Fruit fly (Drosophila melanogaster) whole organism, prepupa: ENCODE results near the gene Baldspot.

ENCODE experiments used
- Blimp-1 ChIP-seq: fragments of 200-800 bp; sonication (Bioruptor generic); optimal IDR thresholded peaks from 3 replicates; lab custom pipeline; 2017; ENCODE audit warnings: missing biosample characterization, missing genetic modification characterization, mild to moderate bottlenecking, moderate library complexity, missing genetic modification reagents
- CG10631 ChIP-seq: fragments of 200-800 bp; sonication (Bioruptor generic); optimal IDR thresholded peaks from 2 replicates; lab custom pipeline; 2016; ENCODE audit warnings: missing biosample characterization, missing genetic modification characterization
- CG11294 ChIP-seq: fragments of 200-800 bp; sonication (Bioruptor generic); IDR thresholded peaks from 2 replicates; pipeline ENCODE4 v1.3.6; 2022; ENCODE audit warnings: missing biosample characterization, missing genetic modification characterization
- CG1621 ChIP-seq: fragments of 200-800 bp; sonication (Bioruptor generic); optimal IDR thresholded peaks from 3 replicates; lab custom pipeline; 2018; ENCODE audit warnings: missing biosample characterization, mild to moderate bottlenecking, missing genetic modification characterization
- CG3032 ChIP-seq: fragments of 200-800 bp; optimal IDR thresholded peaks from 2 replicates; lab custom pipeline; 2019; ENCODE audit warnings: missing biosample characterization, mild to moderate bottlenecking, missing genetic modification characterization, moderate library complexity
- CG31627 ChIP-seq: fragments of 200-800 bp; sonication (Bioruptor generic); optimal IDR thresholded peaks from 3 replicates; lab custom pipeline; 2016; ENCODE audit warnings: missing biosample characterization, missing genetic modification characterization
- CG34406 ChIP-seq: fragments of 200-800 bp; sonication (Bioruptor generic); optimal IDR thresholded peaks from 3 replicates; lab custom pipeline; 2016; ENCODE audit warnings: missing biosample characterization, missing genetic modification characterization
- CG3919 ChIP-seq: fragments of 200-800 bp; sonication (Bioruptor generic); optimal IDR thresholded peaks from 3 replicates; lab custom pipeline; 2016; ENCODE audit warnings: missing biosample characterization, missing genetic modification characterization
- CG4318 ChIP-seq: fragments of 200-800 bp; sonication (Bioruptor generic); optimal IDR thresholded peaks from 3 replicates; lab custom pipeline; 2017; ENCODE audit warnings: missing biosample characterization, mild to moderate bottlenecking, missing genetic modification characterization
- CG6163 ChIP-seq: fragments of 200-800 bp; sonication (Bioruptor generic); IDR thresholded peaks from 3 replicates; pipeline ENCODE4 v1.3.6; 2022; ENCODE audit warnings: missing biosample characterization, missing genetic modification characterization
- CG7368 ChIP-seq: fragments of 200-800 bp; sonication (Bioruptor generic); optimal IDR thresholded peaks from 3 replicates; lab custom pipeline; 2016; ENCODE audit warnings: missing biosample characterization, missing genetic modification characterization
- CG8119 ChIP-seq: fragments of 200-800 bp; sonication (Bioruptor generic); IDR thresholded peaks from 3 replicates; pipeline ENCODE4 v1.3.6; 2022; ENCODE audit warnings: missing biosample characterization, missing genetic modification characterization
- CG8319 ChIP-seq: fragments of 200-800 bp; sonication (Bioruptor generic); optimal IDR thresholded peaks from 3 replicates; lab custom pipeline; 2016; ENCODE audit warnings: missing biosample characterization, missing genetic modification characterization
- CG9139 ChIP-seq: fragments of 200-800 bp; sonication (Bioruptor generic); optimal IDR thresholded peaks from 3 replicates; lab custom pipeline; 2017; ENCODE audit warnings: missing biosample characterization, mild to moderate bottlenecking, missing genetic modification characterization
- Eip78C ChIP-seq: fragments of 200-800 bp; sonication (Bioruptor generic); peaks from one replicate; lab custom pipeline; 2016; ENCODE audit warnings: missing biosample characterization, missing genetic modification characterization
- Ets21C ChIP-seq: fragments of 200-800 bp; sonication (Bioruptor generic); optimal IDR thresholded peaks from 3 replicates; lab custom pipeline; 2016; ENCODE audit warnings: missing biosample characterization, missing genetic modification characterization
- Ets96B ChIP-seq: fragments of 200-800 bp; optimal IDR thresholded peaks from 2 replicates; lab custom pipeline; 2019; ENCODE audit warnings: missing biosample characterization, mild to moderate bottlenecking, missing genetic modification characterization, moderate library complexity
- Lpt ChIP-seq: fragments of 200-800 bp; sonication (Bioruptor generic); optimal IDR thresholded peaks from 3 replicates; lab custom pipeline; 2016; ENCODE audit warnings: missing biosample characterization, missing genetic modification characterization
- Sox102F ChIP-seq: fragments of 200-800 bp; sonication (Bioruptor generic); optimal IDR thresholded peaks from 2 replicates; lab custom pipeline; 2016; ENCODE audit warnings: missing biosample characterization, mild to moderate bottlenecking, missing genetic modification characterization
- Sox14 ChIP-seq: fragments of 200-800 bp; sonication (Bioruptor generic); optimal IDR thresholded peaks from 3 replicates; lab custom pipeline; 2016; ENCODE audit warnings: missing biosample characterization, missing genetic modification characterization
- achi ChIP-seq: fragments of 200-800 bp; sonication (Bioruptor generic); optimal IDR thresholded peaks from 3 replicates; lab custom pipeline; 2016; ENCODE audit warnings: missing biosample characterization, missing genetic modification characterization
- cyc ChIP-seq: fragments of 200-800 bp; sonication (Bioruptor generic); optimal IDR thresholded peaks from 3 replicates; lab custom pipeline; 2016; ENCODE audit warnings: missing biosample characterization, missing genetic modification characterization
- dac ChIP-seq: fragments of 200-800 bp; sonication (Bioruptor generic); optimal IDR thresholded peaks from 2 replicates; lab custom pipeline; 2017; ENCODE audit warnings: missing biosample characterization, mild to moderate bottlenecking, missing genetic modification characterization
- dsx ChIP-seq: fragments of 200-800 bp; optimal IDR thresholded peaks from 3 replicates; lab custom pipeline; 2019; ENCODE audit warnings: missing biosample characterization, mild to moderate bottlenecking, missing genetic modification characterization, moderate library complexity; ENCODE audit not compliant: poor library complexity, severe bottlenecking
- eg ChIP-seq: fragments of 200-800 bp; sonication (Bioruptor generic); IDR thresholded peaks from 3 replicates; pipeline ENCODE4 v1.3.6; 2022; ENCODE audit warnings: missing biosample characterization, missing genetic modification characterization
- fd59A ChIP-seq: fragments of 200-800 bp; sonication (Bioruptor generic); optimal IDR thresholded peaks from 2 replicates; lab custom pipeline; 2017; ENCODE audit warnings: missing biosample characterization, mild to moderate bottlenecking, missing genetic modification characterization, missing genetic modification reagents
- fd85E ChIP-seq: fragments of 200-800 bp; sonication (Bioruptor generic); optimal IDR thresholded peaks from 3 replicates; lab custom pipeline; 2016; ENCODE audit warnings: missing biosample characterization, missing genetic modification characterization
- fkh ChIP-seq: fragments of 200-800 bp; sonication (Bioruptor generic); optimal IDR thresholded peaks from 3 replicates; lab custom pipeline; 2017; ENCODE audit warnings: missing biosample characterization, mild to moderate bottlenecking, missing genetic modification characterization, moderate library complexity
- lz ChIP-seq: fragments of 200-800 bp; sonication (Bioruptor generic); optimal IDR thresholded peaks from 3 replicates; lab custom pipeline; 2016; ENCODE audit warnings: missing biosample characterization, missing genetic modification characterization
- spab ChIP-seq: fragments of 200-800 bp; sonication (Bioruptor generic); optimal IDR thresholded peaks from 2 replicates; lab custom pipeline; 2017; ENCODE audit warnings: missing biosample characterization, mild to moderate bottlenecking, missing genetic modification characterization, missing genetic modification reagents

The Baldspot gene

DNA sequence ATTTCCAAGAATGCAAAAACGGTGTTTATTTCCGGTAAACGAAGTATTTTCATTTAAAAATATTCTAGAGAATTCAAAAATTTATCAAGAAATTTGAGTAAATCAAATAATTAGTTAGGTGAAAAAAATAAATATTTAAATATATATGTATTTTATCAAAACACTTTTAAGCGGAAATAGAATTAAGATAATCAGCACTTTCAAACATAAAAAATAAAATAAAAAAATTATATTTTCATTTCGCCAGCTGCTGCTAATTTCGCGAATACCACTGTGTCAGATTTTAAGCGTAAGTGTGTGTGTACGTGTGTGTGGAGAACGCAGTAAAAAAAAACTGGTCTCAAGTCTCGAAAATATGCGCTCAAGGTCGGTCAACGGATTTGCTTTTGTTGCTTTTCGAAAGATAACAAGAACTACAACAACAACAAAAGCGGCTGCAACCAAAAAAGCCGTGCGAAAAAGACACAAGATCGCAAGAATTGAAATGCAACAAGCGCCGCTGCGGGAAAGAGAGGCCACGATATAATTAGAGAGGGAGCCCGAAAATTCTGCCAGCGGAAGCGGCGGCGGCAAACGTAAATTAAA lies 48.4 kb upstream of the Baldspot start (continued):
- TF ChIP-seq CG10631 (GFP tag; lab: Kevin White, UChicago) (no peak), CG3032 (no peak), Blimp-1 (GFP tag; lab: Kevin White, UChicago) (no peak), Sox102F (GFP tag; lab: Kevin White, UChicago) (no peak), CG11294 (GFP tag; lab: Robert Waterston, UW) (no peak), lz (GFP tag; lab: Kevin White, UChicago) (no peak), CG6163 (GFP tag; lab: Robert Waterston, UW) (peak; percentile 7; the same call in 1 of the 3 replicates), fd85E (GFP tag; lab: Kevin White, UChicago) (no peak), Sox14 (GFP tag; lab: Kevin White, UChicago) (no peak), spab (GFP tag; lab: Kevin White, UChicago) (no peak), CG4318 (no peak)

DNA sequence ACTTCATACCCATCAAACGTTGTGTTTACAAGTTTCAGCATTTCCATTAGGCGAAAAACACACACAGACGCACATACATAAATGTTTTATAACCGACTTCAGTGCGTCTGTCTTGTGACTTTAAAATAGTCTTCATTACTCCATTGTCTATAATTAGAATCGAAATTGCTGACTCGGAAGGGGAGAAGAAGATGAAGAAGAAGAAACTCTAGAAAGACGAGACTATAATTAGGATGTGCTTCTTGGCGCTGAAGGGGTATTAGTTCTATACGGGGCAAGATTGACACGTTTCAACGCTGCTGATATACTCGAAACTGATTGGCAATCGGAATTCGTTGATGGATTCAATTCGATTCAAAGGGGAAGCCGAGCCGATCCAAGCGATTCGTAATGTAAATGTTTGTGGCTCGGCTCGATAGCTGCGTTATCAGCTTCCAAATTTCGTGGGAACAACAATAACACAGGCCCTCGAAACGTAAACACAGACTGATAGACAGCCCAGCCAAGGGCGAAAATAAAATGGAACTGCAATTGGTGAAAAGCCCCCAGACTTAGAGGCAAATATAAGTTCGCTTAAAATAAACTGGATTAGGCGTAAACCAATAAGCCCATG lies 47.4 kb upstream of the Baldspot start:
- TF ChIP-seq fkh (GFP tag; lab: Kevin White, UChicago) (peak; percentile 74), CG3919 (no peak), eg (no peak), CG1621 (tag; lab: Kevin White, UChicago) (no peak), dac (GFP tag; lab: Kevin White, UChicago) (no peak), CG31627 (no peak)
- TF ChIP-seq, all 60 proteins: peak for 1

DNA sequence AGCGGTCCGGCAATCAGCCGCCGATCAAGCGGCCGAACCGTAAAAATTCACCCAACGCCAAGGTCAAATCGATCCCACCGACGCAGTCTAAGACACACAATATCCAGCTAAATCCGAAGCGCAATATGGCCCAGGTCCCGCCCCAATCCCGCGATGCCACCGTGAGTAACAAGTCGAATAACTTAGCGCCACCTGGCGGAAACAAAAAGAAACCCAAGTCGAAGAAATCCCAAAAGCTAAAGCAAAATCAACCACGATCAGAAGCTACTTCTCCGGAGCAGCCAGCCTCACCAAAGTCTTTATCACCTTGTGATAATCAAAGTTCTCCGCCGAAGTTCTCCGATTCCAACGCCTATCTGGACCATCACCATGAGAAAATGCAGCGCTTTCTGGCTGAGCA lies 44.2 kb upstream of the Baldspot start:
- TF ChIP-seq CG7368 (GFP tag; lab: Kevin White, UChicago) (no peak), Ets21C (GFP tag; lab: Kevin White, UChicago) (no peak), achi (GFP tag; lab: Kevin White, UChicago) (no peak), CG31627 (no peak), Lpt (GFP tag; lab: Kevin White, UChicago) (no peak), CG34406 (GFP tag; lab: Kevin White, UChicago) (no peak), CG1621 (tag; lab: Kevin White, UChicago) (no peak), Ets96B (tag; lab: Kevin White, UChicago) (no peak), CG8119 (GFP tag; lab: Robert Waterston, UW) (no peak), Sox14 (GFP tag; lab: Kevin White, UChicago) (no peak), CG8319 (GFP tag; lab: Kevin White, UChicago) (no peak)

DNA sequence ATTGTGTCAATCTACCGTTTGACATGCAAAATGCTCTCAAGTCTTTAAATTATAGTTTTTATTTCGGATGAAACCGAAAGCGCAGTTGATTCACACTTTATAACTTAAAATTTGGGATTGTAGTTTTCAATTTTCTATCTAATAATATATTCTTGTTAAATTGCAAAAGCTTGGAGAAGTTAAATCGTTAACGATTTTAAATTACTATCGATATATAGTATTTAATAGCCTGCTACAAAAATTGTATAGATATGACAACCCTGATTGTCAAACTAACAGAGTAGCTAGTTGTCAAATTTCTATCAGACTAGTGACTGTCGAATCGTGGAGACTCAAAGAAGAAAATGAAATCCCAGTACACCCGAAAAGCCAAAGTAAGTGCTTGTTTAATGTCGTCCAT lies 43.3 kb upstream of the Baldspot start, which contains the start of gene CG9692:
TSS of gene CG9692 (plus strand) at position 301 of the 400 bp plus-strand sequence.
- TF ChIP-seq CG9139 (GFP tag; lab: Kevin White, UChicago) = no peak
- TF ChIP-seq fd85E (GFP tag; lab: Kevin White, UChicago) = no peak
- TF ChIP-seq, all 60 proteins: peak for 0

DNA sequence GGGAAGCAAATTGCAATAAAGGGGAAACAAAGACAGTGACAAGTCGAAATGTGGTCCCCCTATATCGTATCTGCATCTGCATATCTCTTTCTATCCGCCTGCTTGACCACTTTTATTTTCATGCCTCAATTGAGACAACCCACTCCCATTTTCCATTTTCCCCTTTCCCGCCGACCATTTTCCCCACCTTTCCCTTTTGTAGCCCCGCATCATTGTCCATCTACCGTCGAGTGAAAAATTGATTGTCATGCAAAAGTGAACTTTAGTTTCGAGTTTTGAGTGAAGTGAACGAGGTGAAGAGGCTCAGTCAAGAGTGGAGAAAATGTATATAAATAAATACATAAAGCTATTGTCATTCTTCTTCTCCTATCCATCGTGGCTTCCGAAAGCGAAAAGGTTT lies 42.8 kb upstream of the Baldspot start:
- TF ChIP-seq cyc (GFP tag; lab: Kevin White, UChicago) (no peak), CG34406 (GFP tag; lab: Kevin White, UChicago) (no peak), Eip78C (peak; percentile 40), dsx (GFP tag; lab: Kevin White, UChicago) (no peak), CG9139 (GFP tag; lab: Kevin White, UChicago) (no peak)

DNA sequence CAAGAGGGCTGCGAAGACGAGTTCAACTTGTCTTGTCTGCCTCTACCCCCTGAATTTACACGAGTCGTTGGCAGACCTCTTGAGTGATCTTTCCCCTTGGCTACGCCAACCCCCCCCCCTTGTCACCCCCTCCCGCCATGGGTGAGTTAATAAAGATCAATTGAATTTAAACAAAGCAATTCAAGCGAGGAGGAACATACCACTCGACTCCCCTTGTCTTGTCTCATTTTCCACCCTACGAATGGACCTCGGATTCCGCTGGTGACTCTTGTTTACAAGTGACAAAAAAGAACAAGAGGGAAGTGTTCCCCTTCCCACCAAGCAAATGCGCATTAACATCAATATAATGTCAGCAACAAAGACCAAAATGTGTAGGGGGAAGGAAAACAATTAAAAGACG lies 41.5 kb upstream of the Baldspot start:
- no peak for TF ChIP-seq fd59A (GFP tag; lab: Kevin White, UChicago)
- peak; percentile 25 for TF ChIP-seq fkh (GFP tag; lab: Kevin White, UChicago)
